Worm (Caenorhabditis elegans) whole organism, mixed stage, embryonic: ENCODE measurements around the gene ins-20.
"Not testable (repeated sequence)": the region's sequence is repeated elsewhere in the genome, so short reads cannot be mapped to it uniquely, and the experiment has no call there.

Experiments used
- bed-3 ChIP-seq: fragments of 200-800 bp; sonication (Bioruptor generic); optimal IDR thresholded peaks from 3 replicates; lab custom pipeline; 2018; ENCODE audit warnings: mild to moderate bottlenecking, missing genetic modification characterization, moderate library complexity, missing compliant biosample characterization
- blmp-1 ChIP-seq: fragments of 150-350 bp; optimal IDR thresholded peaks from 2 replicates; lab custom pipeline; 2014; ENCODE audit warnings: missing biosample characterization, missing genetic modification characterization
- ceh-39 ChIP-seq: fragments of 150-350 bp; optimal IDR thresholded peaks from 2 replicates; lab custom pipeline; 2014; ENCODE audit warnings: missing biosample characterization, missing genetic modification characterization
- ceh-43 ChIP-seq: fragments of 200-800 bp; sonication (Bioruptor generic); optimal IDR thresholded peaks from 2 replicates; lab custom pipeline; 2018; ENCODE audit warnings: mild to moderate bottlenecking, missing genetic modification characterization, moderate library complexity, missing compliant biosample characterization
- ces-1 ChIP-seq: fragments of 150-350 bp; optimal IDR thresholded peaks from 2 replicates; lab custom pipeline; 2014; ENCODE audit warnings: missing biosample characterization, missing genetic modification reagents, missing genetic modification characterization
- cnd-1 ChIP-seq: fragments of 200-800 bp; sonication (Bioruptor generic); optimal IDR thresholded peaks from 2 replicates; lab custom pipeline; 2018; ENCODE audit warnings: mild to moderate bottlenecking, missing genetic modification characterization, missing compliant biosample characterization
- elt-1 ChIP-seq: sonication (generic microtip); optimal IDR thresholded peaks from 2 replicates; lab custom pipeline; 2017; ENCODE audit warnings: missing genetic modification characterization, mild to moderate bottlenecking, missing compliant biosample characterization, antibody characterized with exemption, moderate library complexity, borderline replicate concordance; ENCODE audit not compliant: insufficient read depth
- elt-3 ChIP-seq: fragments of 150-350 bp; optimal IDR thresholded peaks from 2 replicates; lab custom pipeline; 2014; ENCODE audit warnings: missing biosample characterization, missing genetic modification characterization
- ham-2 ChIP-seq: fragments of 200-800 bp; sonication (Bioruptor generic); optimal IDR thresholded peaks from 2 replicates; lab custom pipeline; 2018; ENCODE audit warnings: mild to moderate bottlenecking, missing genetic modification characterization, missing compliant biosample characterization
- hlh-1 ChIP-seq: fragments of 150-350 bp; optimal IDR thresholded peaks from 2 replicates; lab custom pipeline; 2014; ENCODE audit warnings: missing biosample characterization, missing genetic modification reagents, missing genetic modification characterization
- lin-13 ChIP-seq: fragments of 150-350 bp; optimal IDR thresholded peaks from 2 replicates; lab custom pipeline; 2014; ENCODE audit warnings: missing biosample characterization, missing genetic modification characterization
- lsy-2 ChIP-seq: fragments of 150-350 bp; optimal IDR thresholded peaks from 2 replicates; lab custom pipeline; 2014; ENCODE audit warnings: missing biosample characterization, missing genetic modification characterization
- mab-5 ChIP-seq: fragments of 150-350 bp; optimal IDR thresholded peaks from 2 replicates; lab custom pipeline; 2014; ENCODE audit warnings: missing biosample characterization, missing genetic modification characterization
- mep-1 ChIP-seq: fragments of 150-350 bp; optimal IDR thresholded peaks from 2 replicates; lab custom pipeline; 2017; ENCODE audit warnings: missing biosample characterization, missing genetic modification reagents, missing genetic modification characterization, inconsistent platforms
- mls-2 ChIP-seq: sonication (generic microtip); optimal IDR thresholded peaks from 2 replicates; lab custom pipeline; 2016; ENCODE audit warnings: mild to moderate bottlenecking, missing genetic modification characterization, moderate library complexity, missing compliant biosample characterization
- nhr-12 ChIP-seq: fragments of 150-350 bp; optimal IDR thresholded peaks from 2 replicates; lab custom pipeline; 2014; ENCODE audit warnings: missing biosample characterization, missing genetic modification characterization
- nhr-2 ChIP-seq: fragments of 150-350 bp; optimal IDR thresholded peaks from 2 replicates; lab custom pipeline; 2014; ENCODE audit warnings: missing biosample characterization, missing genetic modification characterization
- nhr-237 ChIP-seq: fragments of 150-350 bp; optimal IDR thresholded peaks from 2 replicates; lab custom pipeline; 2014; ENCODE audit warnings: missing biosample characterization, missing genetic modification characterization
- nhr-28 ChIP-seq: fragments of 150-350 bp; optimal IDR thresholded peaks from 2 replicates; lab custom pipeline; 2014; ENCODE audit warnings: missing biosample characterization, missing genetic modification characterization
- nhr-76 ChIP-seq: sonication (generic microtip); optimal IDR thresholded peaks from 2 replicates; lab custom pipeline; 2017; ENCODE audit warnings: missing biosample characterization, missing genetic modification characterization
- pha-4 ChIP-seq: fragments of 150-350 bp; optimal IDR thresholded peaks from 2 replicates; lab custom pipeline; 2018; ENCODE audit warnings: missing biosample characterization, missing genetic modification reagents, missing genetic modification characterization
- sem-2 ChIP-seq: fragments of 200-800 bp; sonication (Bioruptor generic); optimal IDR thresholded peaks from 2 replicates; lab custom pipeline; 2018; ENCODE audit warnings: mild to moderate bottlenecking, missing genetic modification characterization, missing compliant biosample characterization
- snpc-4 ChIP-seq: fragments of 150-350 bp; optimal IDR thresholded peaks from 2 replicates; lab custom pipeline; 2014; ENCODE audit warnings: missing biosample characterization, missing genetic modification characterization
- sptf-1 ChIP-seq: sonication (generic microtip); optimal IDR thresholded peaks from 2 replicates; lab custom pipeline; 2017; ENCODE audit warnings: mild to moderate bottlenecking, missing genetic modification characterization, moderate library complexity, missing compliant biosample characterization
- tbx-8 ChIP-seq: fragments of 200-800 bp; sonication (Bioruptor generic); optimal IDR thresholded peaks from 2 replicates; lab custom pipeline; 2018; ENCODE audit warnings: mild to moderate bottlenecking, missing genetic modification characterization, moderate library complexity, missing compliant biosample characterization
- unc-120 ChIP-seq: sonication (generic microtip); optimal IDR thresholded peaks from 2 replicates; lab custom pipeline; 2017; ENCODE audit warnings: missing genetic modification characterization, missing compliant biosample characterization; ENCODE audit not compliant: poor library complexity, severe bottlenecking
- unc-62 ChIP-seq: fragments of 150-350 bp; optimal IDR thresholded peaks from 2 replicates; lab custom pipeline; 2014; ENCODE audit warnings: missing biosample characterization, missing genetic modification reagents, missing genetic modification characterization
- ztf-11 ChIP-seq: fragments of 150-350 bp; optimal IDR thresholded peaks from 2 replicates; lab custom pipeline; 2014; ENCODE audit warnings: missing biosample characterization, missing genetic modification characterization

The ins-20 gene

DNA sequence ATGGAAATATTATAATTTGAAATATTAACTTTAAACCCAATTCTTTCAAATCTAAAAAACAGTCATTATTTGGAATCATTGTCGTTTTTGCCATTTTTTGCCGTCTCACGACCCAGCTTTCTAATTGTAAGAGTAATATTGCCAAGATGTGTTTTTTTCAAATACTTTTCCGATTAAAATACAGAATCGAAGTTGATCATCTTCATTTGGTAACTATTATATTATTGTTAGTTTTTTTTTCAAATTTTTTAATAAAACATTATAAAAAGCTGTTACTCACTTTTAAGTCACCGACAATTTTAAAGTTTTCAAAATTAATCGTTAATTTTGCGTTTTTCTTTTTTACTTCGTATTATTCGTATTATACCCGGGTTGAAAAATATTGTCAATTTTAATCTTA lies 13.4 kb upstream of the ins-20 start, which contains the start of gene ins-5:
ins-5 (plus strand) TSS at position 301 of the 400 bp plus-strand sequence.
- TF ChIP-seq elt-3 (tag; lab: Kevin White, UChicago) (no peak), mab-5 (tag; lab: Kevin White, UChicago) (no peak), nhr-76 (tag; lab: Kevin White, UChicago) (no peak), nhr-2 (tag; lab: Kevin White, UChicago) (no peak), mep-1 (no peak), tbx-8 (GFP tag; lab: Kevin White, UChicago) (no peak), hlh-1 (tag; lab: Kevin White, UChicago) (no peak)

DNA sequence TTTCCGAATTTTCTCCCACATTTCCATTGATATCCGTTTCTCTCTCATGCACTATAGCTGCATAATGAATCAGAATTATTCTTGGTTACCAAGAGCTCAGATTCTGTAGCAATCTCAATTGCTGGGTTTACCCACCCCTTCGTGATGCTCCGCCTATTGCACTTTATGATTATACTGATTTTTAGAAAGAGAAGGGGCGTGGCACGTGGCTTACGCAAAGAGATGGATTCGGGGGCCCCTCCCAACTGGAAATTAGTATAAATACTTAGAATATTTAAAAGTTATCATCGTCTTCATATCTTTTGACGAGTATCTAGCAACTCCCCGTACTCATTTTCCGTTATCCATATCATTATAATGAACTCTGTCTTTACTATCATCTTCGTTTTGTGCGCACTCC lies 10.5 kb upstream of the ins-20 start, which contains the start of gene ins-6:
ins-6 (plus strand) TSS at position 301 of the 400 bp plus-strand sequence.
- no peak for TF ChIP-seq nhr-76 (tag; lab: Kevin White, UChicago)
- TF ChIP-seq ceh-43 (GFP tag; lab: Kevin White, UChicago) = no peak
- TF ChIP-seq mab-5 (tag; lab: Kevin White, UChicago) = no peak
- TF ChIP-seq unc-120 (tag; lab: Kevin White, UChicago) = no peak

DNA sequence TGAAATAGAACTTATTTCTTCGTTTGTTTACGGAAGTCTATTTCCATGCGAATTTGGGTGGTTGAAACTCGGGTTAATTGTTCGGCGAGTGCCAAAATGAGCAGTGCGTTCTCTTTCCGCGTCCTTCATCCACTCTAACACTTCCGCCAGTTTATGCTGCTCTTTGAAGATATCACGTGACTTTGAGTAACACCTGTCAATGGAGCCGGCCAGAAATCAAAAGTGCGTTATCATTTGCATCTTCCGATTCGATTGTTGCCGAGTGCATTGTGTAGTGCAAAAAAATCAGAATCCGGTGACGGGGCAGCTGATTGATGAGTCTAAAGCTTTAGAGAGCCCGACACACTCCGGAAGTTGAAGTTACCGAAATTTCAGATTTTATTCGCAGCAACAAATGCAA lies 9.6 kb upstream of the ins-20 start:
- TF ChIP-seq ces-1 (no peak), hlh-1 (tag; lab: Kevin White, UChicago) (peak; percentile 51), unc-62 (GFP tag; lab: Kevin White, UChicago) (peak; percentile 58)

DNA sequence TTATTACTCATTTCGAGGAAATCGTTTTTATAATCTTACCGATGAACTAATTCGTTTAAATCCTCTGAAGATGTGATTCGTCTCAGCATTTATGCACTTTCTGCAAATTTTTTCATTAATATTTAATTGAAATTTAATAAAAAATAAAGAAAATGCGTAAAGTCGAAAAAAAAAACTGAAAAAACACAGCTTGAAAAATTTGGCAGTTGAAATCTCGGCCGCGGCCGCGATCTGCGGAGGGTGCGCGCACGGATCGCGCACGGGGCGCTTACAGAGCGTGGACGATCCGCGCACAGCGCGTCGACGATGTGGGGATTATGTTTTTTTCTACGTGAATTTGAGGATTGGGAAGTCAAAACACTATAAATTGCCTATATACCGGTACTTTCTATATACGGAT lies 1.8 kb upstream of the ins-20 start, which contains the start of gene ZK84.4:
ZK84.4 (minus strand) TSS at position 101 of the 400 bp plus-strand sequence.
- TF ChIP-seq nhr-12; ztf-11 (tag; lab: Kevin White, UChicago); mep-1: not testable (repeated sequence)

DNA sequence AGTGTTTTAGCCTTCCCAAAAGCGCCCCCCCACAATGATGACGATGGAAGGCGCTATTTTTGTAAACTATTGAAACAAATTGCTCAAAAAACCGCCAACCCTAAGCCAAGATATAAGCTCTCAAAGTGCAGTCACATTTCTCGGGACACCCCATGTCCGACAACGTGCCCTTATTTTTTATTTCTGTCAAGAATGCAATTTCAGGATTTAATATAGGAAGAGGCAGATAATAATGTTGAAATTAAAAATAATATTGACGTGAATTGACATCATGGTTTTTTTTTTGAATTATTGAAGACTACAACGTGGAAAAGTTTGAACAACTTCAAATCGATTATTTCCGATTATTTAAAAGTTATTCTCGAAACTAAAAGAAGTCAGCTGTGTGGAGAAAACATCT lies 3.4 kb downstream of the ins-20 start, which contains the start of gene ZK84.2:
ZK84.2 (plus strand) TSS at position 301 of the 400 bp plus-strand sequence.
- not testable (repeated sequence) for TF ChIP-seq lsy-2, nhr-28, cnd-1 (tag; lab: Kevin White, UChicago)

DNA sequence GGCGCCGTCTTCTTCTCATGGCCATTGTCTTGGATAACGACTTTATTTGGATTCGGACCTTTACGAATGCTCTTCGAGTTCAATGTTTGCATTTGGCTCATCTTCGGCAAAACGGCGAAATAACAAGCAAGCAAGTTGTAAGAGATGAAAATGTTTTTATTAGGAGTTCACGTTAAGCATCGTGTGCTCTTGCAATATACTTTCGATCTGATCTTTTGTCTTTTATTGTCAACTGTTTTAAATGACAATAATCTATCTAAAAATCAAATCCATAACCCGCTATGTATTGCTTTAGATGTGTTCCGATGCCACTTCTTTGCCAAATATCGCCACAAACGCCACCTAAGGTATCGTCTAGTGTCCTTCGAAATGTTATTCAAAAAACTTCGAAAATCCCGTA lies 5.8 kb downstream of the ins-20 start, which contains the start of gene ZK84.5:
ZK84.5 (minus strand) TSS at position 101 of the 400 bp plus-strand sequence.
- TF ChIP-seq elt-1 (tag; lab: Kevin White, UChicago) = no peak
- no peak for TF ChIP-seq unc-120 (tag; lab: Kevin White, UChicago)
- no peak for TF ChIP-seq sptf-1 (tag; lab: Kevin White, UChicago)
- TF ChIP-seq mep-1 = no peak
- no peak for TF ChIP-seq nhr-76 (tag; lab: Kevin White, UChicago)
- no peak for TF ChIP-seq nhr-28 (tag; lab: Kevin White, UChicago)
- TF ChIP-seq mls-2 (tag; lab: Kevin White, UChicago) = no peak
- TF ChIP-seq pha-4 (tag; lab: Kevin White, UChicago) = no peak
- TF ChIP-seq lsy-2 (tag; lab: Kevin White, UChicago) = no peak
- TF ChIP-seq cnd-1 (tag; lab: Kevin White, UChicago) = no peak
- TF ChIP-seq nhr-2 (tag; lab: Kevin White, UChicago) = no peak
- TF ChIP-seq bed-3 (GFP tag; lab: Kevin White, UChicago) = no peak
- no peak for TF ChIP-seq lin-13 (tag; lab: Kevin White, UChicago)
- no peak for TF ChIP-seq ham-2 (GFP tag; lab: Kevin White, UChicago)
- no peak for TF ChIP-seq ces-1
- TF ChIP-seq ztf-11 (tag; lab: Kevin White, UChicago) = no peak
- no peak for TF ChIP-seq nhr-237 (tag; lab: Kevin White, UChicago)
- no peak for TF ChIP-seq sem-2 (GFP tag; lab: Kevin White, UChicago)

DNA sequence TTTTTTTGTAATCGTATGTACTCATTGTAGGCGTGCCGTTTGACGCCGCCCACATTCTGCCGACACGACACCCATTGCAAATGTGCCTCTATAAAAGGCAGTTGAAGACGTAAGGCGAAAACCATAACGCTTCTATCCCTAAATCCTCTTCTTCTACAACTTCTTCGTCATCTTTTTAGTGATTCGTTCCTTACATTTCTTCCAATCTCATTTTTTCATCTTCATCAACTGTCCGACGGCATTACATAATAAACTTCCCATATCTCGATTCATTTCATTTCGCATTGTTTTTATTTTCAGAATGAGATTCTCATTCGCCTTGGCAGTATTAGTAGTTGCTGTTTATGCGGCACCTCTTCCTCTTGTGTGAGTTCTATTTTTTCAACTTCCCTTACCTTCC lies 9.7 kb downstream of the ins-20 start, which contains the start of gene ZK84.1:
ZK84.1 (plus strand) TSS at position 301 of the 400 bp plus-strand sequence.
- no peak for TF ChIP-seq nhr-237 (tag; lab: Kevin White, UChicago)
- TF ChIP-seq nhr-28 (tag; lab: Kevin White, UChicago) = no peak
- no peak for TF ChIP-seq mab-5 (tag; lab: Kevin White, UChicago)
- no peak for TF ChIP-seq blmp-1
- no peak for TF ChIP-seq snpc-4
- no peak for TF ChIP-seq nhr-12
- no peak for TF ChIP-seq sptf-1 (tag; lab: Kevin White, UChicago)
- no peak for TF ChIP-seq ham-2 (GFP tag; lab: Kevin White, UChicago)
- TF ChIP-seq mep-1 = no peak
- no peak for TF ChIP-seq ztf-11 (tag; lab: Kevin White, UChicago)
- no peak for TF ChIP-seq unc-120 (tag; lab: Kevin White, UChicago)
- TF ChIP-seq ceh-39 (tag; lab: Kevin White, UChicago) = no peak
- TF ChIP-seq, all 35 proteins: peak for 0
